Fruit fly (Drosophila melanogaster) whole organism, embryonic: Measurements from ENCODE around the gene CG4880.

ENCODE experiments used
- Awh ChIP-seq: fragments of 200-800 bp; sonication (Bioruptor generic); IDR thresholded peaks from 2 replicates; pipeline ENCODE4, ENCODE4 v1.3.6; 2022; ENCODE audit warnings: missing biosample characterization, missing genetic modification characterization
- ase ChIP-seq: fragments of 200-800 bp; sonication (Bioruptor generic); IDR thresholded peaks from 3 replicates; pipeline ENCODE4 v1.3.6; 2022; ENCODE audit warnings: missing biosample characterization, missing genetic modification characterization
- nerfin-2 ChIP-seq: fragments of 200-800 bp; sonication (Bioruptor generic); IDR thresholded peaks from 2 replicates; pipeline ENCODE4 v1.3.6; 2022; ENCODE audit warnings: missing biosample characterization, missing genetic modification characterization; ENCODE audit not compliant: partially characterized antibody

The CG4880 gene

dm6 chrX:16936689-16937088, 50.1 kb downstream of the CG4880 start (continued):
- TF ChIP-seq nerfin-2 (peak; percentile 63), Awh (GFP tag; lab: Robert Waterston, UW) (no peak), ase (GFP tag; lab: Robert Waterston, UW) (no peak)
